Fruit fly (Drosophila melanogaster): ENCODE measurements around the gene Osi7.

DNA sequence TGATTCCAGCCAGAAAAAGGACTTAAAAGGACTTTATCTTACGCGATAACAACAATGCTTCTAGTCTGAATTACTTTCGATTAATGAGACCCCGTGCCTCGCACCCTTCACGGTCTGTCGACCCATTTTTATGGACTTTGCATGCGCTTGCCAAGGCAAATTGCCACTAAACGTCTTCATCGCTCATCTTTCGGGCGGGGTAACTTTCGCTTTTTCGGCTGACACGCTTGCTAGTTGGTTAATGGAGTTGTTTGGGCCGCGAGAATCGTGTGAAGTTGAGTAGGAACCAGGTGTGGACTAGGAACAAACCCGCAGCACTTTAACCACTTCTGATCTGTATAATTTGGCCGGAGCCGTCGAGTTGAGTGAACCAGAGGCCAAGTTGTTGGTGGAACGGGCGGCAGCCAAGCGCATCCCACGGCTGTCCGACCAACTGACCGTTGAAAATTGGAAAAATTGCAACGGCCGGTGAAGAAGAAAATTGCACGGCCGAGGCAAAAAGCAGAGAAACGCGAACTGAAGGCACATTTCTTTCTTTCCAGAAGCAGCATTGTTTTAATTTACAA, 21.7 kb upstream of the Osi7 start, which contains the start of gene Osi5:
- TF ChIP-seq CG9948 (tag; optimal IDR thresholded peaks at IDR 0.05): no peak
- TF ChIP-seq CG8301 (tag; optimal IDR thresholded peaks at IDR 0.05): no peak
- TF ChIP-seq CG13204 (GFP tag; optimal IDR thresholded peaks at IDR 0.05): no peak
- no peak for TF ChIP-seq Pif1B (GFP tag; optimal IDR thresholded peaks at IDR 0.05)
- no peak for TF ChIP-seq Ets98B (GFP tag; IDR thresholded peaks at IDR 0.05)
- TF ChIP-seq CG14655 (GFP tag; optimal IDR thresholded peaks at IDR 0.05): no peak

Data from whole organism, pupa.